Worm (Caenorhabditis elegans) whole organism, young adult: ENCODE results near the gene sdz-9.

Source experiments
- him-1 ChIP-seq: sonication (generic microtip); optimal IDR thresholded peaks from 2 replicates; lab custom pipeline; 2016; ENCODE audit warnings: missing genotype, missing genetic modification reagents, missing genetic modification characterization, missing compliant biosample characterization
- zim-3 ChIP-seq: sonication (generic microtip); optimal IDR thresholded peaks from 2 replicates; lab custom pipeline; 2017; ENCODE audit warnings: mild to moderate bottlenecking, missing genetic modification characterization, moderate library complexity, missing compliant biosample characterization

DNA sequence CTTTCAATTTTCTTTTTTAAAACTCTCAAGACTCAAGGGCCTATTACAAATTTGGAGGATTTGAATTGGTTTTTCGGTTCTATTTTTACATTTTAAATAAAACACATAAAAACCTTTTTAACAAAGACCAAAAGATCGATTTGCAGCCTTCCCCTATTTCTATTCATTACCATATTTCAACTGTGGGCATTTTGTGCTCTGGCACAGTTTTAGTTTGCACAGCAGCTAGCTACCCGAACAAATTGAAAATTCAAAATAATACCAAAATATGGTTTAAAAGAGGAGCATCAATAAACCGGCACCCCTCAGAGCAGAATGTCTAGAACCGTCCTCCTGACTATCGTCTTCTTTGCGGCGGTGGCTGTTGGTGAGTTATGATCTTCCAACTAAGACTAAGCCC is 7.9 kb upstream of the sdz-9 start, which contains the start of gene F08D12.2:
- TF ChIP-seq zim-3 (tag; lab: Kevin White, UChicago): no peak
- TF ChIP-seq him-1 (tag; lab: Kevin White, UChicago): no peak
